Fruit fly (Drosophila melanogaster) whole organism, prepupa: Measurements from ENCODE around the gene Zn72D.

Experiments used
- CG6854 ChIP-seq: fragments of 200-800 bp; sonication (Bioruptor generic); optimal IDR thresholded peaks from 2 replicates; lab custom pipeline; 2017; ENCODE audit warnings: missing biosample characterization, mild to moderate bottlenecking, missing genetic modification characterization
- CG8319 ChIP-seq: fragments of 200-800 bp; sonication (Bioruptor generic); optimal IDR thresholded peaks from 3 replicates; lab custom pipeline; 2016; ENCODE audit warnings: missing biosample characterization, missing genetic modification characterization
- Hr39 ChIP-seq: fragments of 200-800 bp; sonication (Bioruptor generic); optimal IDR thresholded peaks from 2 replicates; lab custom pipeline; 2016; ENCODE audit warnings: missing biosample characterization, missing genetic modification characterization
- Hr4 ChIP-seq: fragments of 200-800 bp; sonication (Bioruptor generic); optimal IDR thresholded peaks from 3 replicates; lab custom pipeline; 2016; ENCODE audit warnings: missing biosample characterization, missing genetic modification characterization
- Lpt ChIP-seq: fragments of 200-800 bp; sonication (Bioruptor generic); optimal IDR thresholded peaks from 3 replicates; lab custom pipeline; 2016; ENCODE audit warnings: missing biosample characterization, missing genetic modification characterization

DNA sequence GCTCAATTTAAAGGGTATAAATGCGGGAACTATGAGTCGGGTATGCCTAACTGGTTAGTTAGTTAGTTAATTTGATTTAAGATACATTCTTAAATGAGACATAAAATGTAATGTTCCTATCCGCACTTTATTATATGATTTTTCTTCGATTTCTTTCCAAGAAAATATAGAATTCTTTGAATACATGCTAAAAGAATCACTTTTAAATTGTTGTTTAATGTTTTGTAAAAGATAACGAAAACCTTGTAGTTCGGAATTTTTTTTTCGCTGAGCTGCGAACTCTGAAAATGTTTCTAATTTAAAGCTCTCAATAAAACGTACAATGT is 47.6 kb upstream of the Zn72D start:
- TF ChIP-seq Lpt (no peak), Hr39 (GFP tag; lab: Kevin White, UChicago) (no peak), CG8319 (GFP tag; lab: Kevin White, UChicago) (no peak), Hr4 (peak; percentile 10), CG6854 (GFP tag; lab: Kevin White, UChicago) (no peak)
